Fruit fly (Drosophila melanogaster): ENCODE results near the gene eIF4E1.

eIF4E1 gene

dm6 chr3L:9410030-9410589 lies 7.8 kb upstream of the eIF4E1 start:
- TF ChIP-seq CG8478 (optimal IDR thresholded peaks at IDR 0.05) (no peak), CTCF (optimal IDR thresholded peaks at IDR 0.05) (no peak)

dm6 chr3L:9404497-9404896 lies 2.2 kb upstream of the eIF4E1 start, which contains the start of gene Cpr67B:
TSS of gene Cpr67B (plus strand) at chr3L:9404797.
- TF ChIP-seq CG8478 (optimal IDR thresholded peaks at IDR 0.05) = no peak
- TF ChIP-seq CTCF (optimal IDR thresholded peaks at IDR 0.05) = no peak

dm6 chr3L:9401354-9402156 lies 705 bp downstream of the eIF4E1 start:
- peak in 1 of 2 experiments; percentile 36 for TF ChIP-seq CTCF (optimal IDR thresholded peaks at IDR 0.05)
- TF ChIP-seq CG8478 (optimal IDR thresholded peaks at IDR 0.05) = no peak

dm6 chr3L:9400697-9401353 lies 1.4 kb downstream of the eIF4E1 start:
- no peak for TF ChIP-seq CTCF (optimal IDR thresholded peaks at IDR 0.05)
- TF ChIP-seq CG8478 (optimal IDR thresholded peaks at IDR 0.05) = no peak

- TF ChIP-seq CTCF (optimal IDR thresholded peaks at IDR 0.05) (no peak), CG8478 (optimal IDR thresholded peaks at IDR 0.05) (no peak)
These were observed 2.4 kb downstream of the eIF4E1 start for dm6 chr3L:9399855-9400254.

dm6 chr3L:9399013-9399750 lies 3.1 kb downstream of the eIF4E1 start, which contains the start of gene CG4080:
TSS of gene CG4080 (minus strand) at chr3L:9399227.
- TF ChIP-seq CG8478 (optimal IDR thresholded peaks at IDR 0.05) = no peak
- peak in 1 of 2 experiments; percentile 10 for TF ChIP-seq CTCF (optimal IDR thresholded peaks at IDR 0.05)

- no peak for TF ChIP-seq CTCF (optimal IDR thresholded peaks at IDR 0.05)
- no peak for TF ChIP-seq CG8478 (optimal IDR thresholded peaks at IDR 0.05)
These were observed 3.8 kb downstream of the eIF4E1 start for dm6 chr3L:9398435-9398981.

- no peak for TF ChIP-seq CG8478 (optimal IDR thresholded peaks at IDR 0.05)
- TF ChIP-seq CTCF (optimal IDR thresholded peaks at IDR 0.05) = no peak
These were observed 4.2 kb downstream of the eIF4E1 start for dm6 chr3L:9398028-9398427.

dm6 chr3L:9397156-9397555 lies 5.1 kb downstream of the eIF4E1 start:
- TF ChIP-seq CTCF (optimal IDR thresholded peaks at IDR 0.05) (no peak), CG8478 (optimal IDR thresholded peaks at IDR 0.05) (no peak)

dm6 chr3L:9396704-9397103 lies 5.6 kb downstream of the eIF4E1 start:
- TF ChIP-seq CG8478 (optimal IDR thresholded peaks at IDR 0.05) (no peak), CTCF (optimal IDR thresholded peaks at IDR 0.05) (no peak)

dm6 chr3L:9396038-9396437 lies 6.2 kb downstream of the eIF4E1 start:
- TF ChIP-seq CG8478 (optimal IDR thresholded peaks at IDR 0.05) = no peak
- no peak for TF ChIP-seq CTCF (optimal IDR thresholded peaks at IDR 0.05)

dm6 chr3L:9391340-9391980 lies 10.8 kb downstream of the eIF4E1 start:
- TF ChIP-seq CTCF (optimal IDR thresholded peaks at IDR 0.05) (no peak), CG8478 (optimal IDR thresholded peaks at IDR 0.05) (no peak)

- TF ChIP-seq CTCF (optimal IDR thresholded peaks at IDR 0.05) (no peak), CG8478 (optimal IDR thresholded peaks at IDR 0.05) (no peak)
These were observed 17.7 kb downstream of the eIF4E1 start for dm6 chr3L:9384445-9385079.
